Fruit fly (Drosophila melanogaster) whole organism, embryonic: ENCODE results near the gene CG12171.

Experiments used
- Bteb2 ChIP-seq: fragments of 200-800 bp; sonication (Bioruptor generic); optimal IDR thresholded peaks from 2 replicates; lab custom pipeline; 2016; ENCODE audit warnings: missing biosample characterization, missing genetic modification characterization
- CG10462 ChIP-seq: fragments of 200-800 bp; sonication (Bioruptor generic); optimal IDR thresholded peaks from 2 replicates; lab custom pipeline; 2016; ENCODE audit warnings: missing biosample characterization, missing genetic modification characterization
- CG11093 ChIP-seq: fragments of 200-800 bp; sonication (Bioruptor generic); IDR thresholded peaks from 3 replicates; pipeline ENCODE4 v1.3.6; 2022; ENCODE audit warnings: missing biosample characterization, missing genetic modification characterization
- CG13296 ChIP-seq: fragments of 200-800 bp; sonication (Bioruptor generic); optimal IDR thresholded peaks from 3 replicates; lab custom pipeline; 2018; ENCODE audit warnings: missing biosample characterization, mild to moderate bottlenecking, missing genetic modification characterization
- CG13624 ChIP-seq: fragments of 200-800 bp; sonication (Bioruptor generic); optimal IDR thresholded peaks from 2 replicates; lab custom pipeline; 2016; ENCODE audit warnings: missing biosample characterization, missing genetic modification characterization
- CG15479 ChIP-seq: fragments of 200-800 bp; sonication (Bioruptor generic); optimal IDR thresholded peaks from 3 replicates; lab custom pipeline; 2019; ENCODE audit warnings: missing biosample characterization, mild to moderate bottlenecking, missing genetic modification characterization, moderate library complexity
- CG15514 ChIP-seq: fragments of 200-800 bp; sonication (Bioruptor generic); optimal IDR thresholded peaks from 3 replicates; lab custom pipeline; 2017; ENCODE audit warnings: missing biosample characterization, missing genetic modification characterization, mild to moderate bottlenecking, moderate library complexity, missing genetic modification reagents
- CG1647 ChIP-seq: fragments of 200-800 bp; sonication (Bioruptor generic); optimal IDR thresholded peaks from 3 replicates; lab custom pipeline; 2016; ENCODE audit warnings: missing biosample characterization, missing genetic modification characterization
- CG17328 ChIP-seq: fragments of 200-800 bp; sonication (Bioruptor generic); IDR thresholded peaks from 2 replicates; pipeline ENCODE4 v1.3.6; 2022; ENCODE audit warnings: missing biosample characterization, missing genetic modification characterization
- CG1792 ChIP-seq: fragments of 200-800 bp; sonication (Bioruptor generic); optimal IDR thresholded peaks from 2 replicates; lab custom pipeline; 2016; ENCODE audit warnings: missing biosample characterization, missing genetic modification characterization
- CG18764 ChIP-seq: fragments of 200-800 bp; sonication (Bioruptor generic); optimal IDR thresholded peaks from 3 replicates; lab custom pipeline; 2016; ENCODE audit warnings: missing biosample characterization, missing genetic modification characterization
- CG2116 ChIP-seq: fragments of 200-800 bp; sonication (Bioruptor generic); optimal IDR thresholded peaks from 3 replicates; lab custom pipeline; 2018; ENCODE audit warnings: missing biosample characterization, mild to moderate bottlenecking, missing genetic modification characterization
- CG2129 ChIP-seq: fragments of 200-800 bp; sonication (Bioruptor generic); IDR thresholded peaks from 2 replicates; pipeline ENCODE4 v1.3.6; 2022; ENCODE audit warnings: missing biosample characterization, missing genetic modification characterization; ENCODE audit not compliant: partially characterized antibody
- CG2712 ChIP-seq: fragments of 200-800 bp; optimal IDR thresholded peaks from 3 replicates; lab custom pipeline; 2019; ENCODE audit warnings: missing biosample characterization, mild to moderate bottlenecking, missing genetic modification characterization, moderate library complexity
- CG3838 ChIP-seq: fragments of 200-800 bp; sonication (Bioruptor generic); optimal IDR thresholded peaks from 3 replicates; lab custom pipeline; 2016; ENCODE audit warnings: missing biosample characterization, missing genetic modification characterization
- CG5180 ChIP-seq: fragments of 200-800 bp; sonication (Bioruptor generic); optimal IDR thresholded peaks from 3 replicates; lab custom pipeline; 2017; ENCODE audit warnings: missing biosample characterization, missing genetic modification characterization, mild to moderate bottlenecking, moderate library complexity, missing genetic modification reagents
- CG6272 ChIP-seq: fragments of 200-800 bp; sonication (Bioruptor generic); IDR thresholded peaks from 2 replicates; pipeline ENCODE4 v1.3.6; 2022; ENCODE audit warnings: missing biosample characterization, missing genetic modification characterization
- CG8089 ChIP-seq: fragments of 200-800 bp; sonication (Bioruptor generic); optimal IDR thresholded peaks from 3 replicates; lab custom pipeline; 2016; ENCODE audit warnings: missing biosample characterization, missing genetic modification characterization
- CG9932 ChIP-seq: fragments of 200-800 bp; sonication (Bioruptor generic); IDR thresholded peaks from 2 replicates; pipeline ENCODE4 v1.3.6; 2022; ENCODE audit warnings: missing biosample characterization, missing genetic modification characterization
- Chrac-16 ChIP-seq: fragments of 200-800 bp; sonication (Bioruptor generic); optimal IDR thresholded peaks from 3 replicates; lab custom pipeline; 2016; ENCODE audit warnings: missing biosample characterization, missing genetic modification characterization
- Dad ChIP-seq: fragments of 200-800 bp; sonication (Bioruptor generic); optimal IDR thresholded peaks from 3 replicates; lab custom pipeline; 2016; ENCODE audit warnings: missing biosample characterization, missing genetic modification characterization
- Doc3 ChIP-seq: fragments of 200-800 bp; sonication (Bioruptor generic); IDR thresholded peaks from 3 replicates; pipeline ENCODE4 v1.3.6; 2022; ENCODE audit warnings: missing biosample characterization, missing genetic modification characterization; ENCODE audit not compliant: partially characterized antibody
- Dref ChIP-seq: fragments of 200-800 bp; sonication (Bioruptor generic); IDR thresholded peaks from 2 replicates; pipeline ENCODE4 v1.3.6; 2022; ENCODE audit warnings: missing biosample characterization, missing genetic modification characterization
- HmgZ ChIP-seq: fragments of 200-800 bp; sonication (Bioruptor generic); optimal IDR thresholded peaks from 2 replicates; lab custom pipeline; 2018; ENCODE audit warnings: missing biosample characterization, mild to moderate bottlenecking, missing genetic modification characterization
- Hmx ChIP-seq: fragments of 200-800 bp; sonication (Bioruptor generic); optimal IDR thresholded peaks from 2 replicates; lab custom pipeline; 2016; ENCODE audit warnings: missing biosample characterization, missing genetic modification characterization
- Max ChIP-seq: fragments of 200-800 bp; sonication (Bioruptor generic); optimal IDR thresholded peaks from 2 replicates; lab custom pipeline; 2016; ENCODE audit warnings: missing biosample characterization, mild to moderate bottlenecking, missing genetic modification characterization
- Med ChIP-seq: fragments of 200-800 bp; sonication (Bioruptor generic); peaks from one replicate; lab custom pipeline; 2016; ENCODE audit warnings: missing biosample characterization, missing genetic modification characterization, mild to moderate bottlenecking, inconsistent platforms, moderate library complexity
- Nf-YC ChIP-seq: fragments of 200-800 bp; optimal IDR thresholded peaks from 3 replicates; lab custom pipeline; 2019; ENCODE audit warnings: missing biosample characterization, mild to moderate bottlenecking, missing genetic modification characterization, moderate library complexity
- Rfx ChIP-seq: fragments of 200-800 bp; sonication (Bioruptor generic); IDR thresholded peaks from 2 replicates; pipeline ENCODE4 v1.3.6; 2022; ENCODE audit warnings: missing biosample characterization, missing genetic modification characterization
- Spps ChIP-seq: fragments of 200-800 bp; sonication (Bioruptor generic); optimal IDR thresholded peaks from 2 replicates; lab custom pipeline; 2018; ENCODE audit warnings: missing biosample characterization, mild to moderate bottlenecking, missing genetic modification characterization
- amos ChIP-seq: fragments of 200-800 bp; sonication (Bioruptor generic); IDR thresholded peaks from 2 replicates; pipeline ENCODE4 v1.3.6; 2022; ENCODE audit warnings: missing biosample characterization, missing genetic modification characterization; ENCODE audit not compliant: partially characterized antibody
- btn ChIP-seq: fragments of 200-800 bp; sonication (Bioruptor generic); optimal IDR thresholded peaks from 2 replicates; lab custom pipeline; 2016; ENCODE audit warnings: missing biosample characterization, missing genetic modification characterization
- cas ChIP-seq: fragments of 200-800 bp; sonication (Bioruptor generic); IDR thresholded peaks from 2 replicates; pipeline ENCODE4 v1.3.6; 2022; ENCODE audit warnings: missing biosample characterization, missing genetic modification characterization
- chm ChIP-seq: fragments of 200-800 bp; sonication (Bioruptor generic); IDR thresholded peaks from 2 replicates; pipeline ENCODE4 v1.3.6; 2022; ENCODE audit warnings: missing biosample characterization, missing genetic modification characterization
- ems ChIP-seq: fragments of 200-800 bp; sonication (Bioruptor generic); optimal IDR thresholded peaks from 3 replicates; lab custom pipeline; 2016; ENCODE audit warnings: missing biosample characterization, missing genetic modification characterization
- gcm2 ChIP-seq: fragments of 200-800 bp; sonication (Bioruptor generic); optimal IDR thresholded peaks from 2 replicates; lab custom pipeline; 2016; ENCODE audit warnings: missing biosample characterization, missing genetic modification characterization
- h ChIP-seq: fragments of >200 bp; optimal IDR thresholded peaks from 2 replicates; lab custom pipeline; 2017
- hbn ChIP-seq: fragments of 200-800 bp; sonication (Bioruptor generic); IDR thresholded peaks from 2 replicates; pipeline ENCODE4 v1.3.6; 2022; ENCODE audit warnings: missing biosample characterization, missing genetic modification characterization; ENCODE audit not compliant: partially characterized antibody
- lbe ChIP-seq: fragments of 200-800 bp; sonication (Bioruptor generic); optimal IDR thresholded peaks from 2 replicates; lab custom pipeline; 2016; ENCODE audit warnings: missing biosample characterization, mild to moderate bottlenecking, missing genetic modification characterization
- nerfin-2 ChIP-seq: fragments of 200-800 bp; sonication (Bioruptor generic); IDR thresholded peaks from 2 replicates; pipeline ENCODE4 v1.3.6; 2022; ENCODE audit warnings: missing biosample characterization, missing genetic modification characterization; ENCODE audit not compliant: partially characterized antibody
- repo ChIP-seq: fragments of 200-800 bp; sonication (Bioruptor generic); optimal IDR thresholded peaks from 2 replicates; lab custom pipeline; 2016; ENCODE audit warnings: missing biosample characterization, missing genetic modification characterization
- schlank ChIP-seq: fragments of 200-800 bp; sonication (Bioruptor generic); optimal IDR thresholded peaks from 2 replicates; lab custom pipeline; 2018; ENCODE audit warnings: missing biosample characterization, mild to moderate bottlenecking, missing genetic modification characterization
- sob ChIP-seq: fragments of 200-800 bp; sonication (Bioruptor generic); IDR thresholded peaks from 2 replicates; pipeline ENCODE4 v1.3.6; 2022; ENCODE audit warnings: missing biosample characterization, missing genetic modification characterization
- ttk ChIP-seq: fragments of 200-800 bp; sonication (Bioruptor generic); IDR thresholded peaks from 2 replicates; pipeline ENCODE4 v2.1.2; 2022; ENCODE audit warnings: missing biosample characterization, missing genetic modification characterization
- twi ChIP-seq: fragments of 200-800 bp; optimal IDR thresholded peaks from 2 replicates; lab custom pipeline; 2019; ENCODE audit warnings: missing biosample characterization, mild to moderate bottlenecking, missing genetic modification characterization, moderate library complexity
- wek ChIP-seq: fragments of 200-800 bp; sonication (Bioruptor generic); optimal IDR thresholded peaks from 3 replicates; lab custom pipeline; 2018; ENCODE audit warnings: missing biosample characterization, mild to moderate bottlenecking, missing genetic modification characterization, moderate library complexity
- zen ChIP-seq: fragments of 200-800 bp; sonication (Bioruptor generic); optimal IDR thresholded peaks from 3 replicates; lab custom pipeline; 2018; ENCODE audit warnings: missing biosample characterization, mild to moderate bottlenecking, missing genetic modification characterization, moderate library complexity
- zen2 ChIP-seq: fragments of 200-800 bp; sonication (Bioruptor generic); IDR thresholded peaks from 3 replicates; pipeline ENCODE4 v1.3.6; 2022; ENCODE audit warnings: missing biosample characterization, missing genetic modification characterization; ENCODE audit not compliant: partially characterized antibody
- zfh2 ChIP-seq: fragments of 200-800 bp; sonication (Bioruptor generic); optimal IDR thresholded peaks from 2 replicates; lab custom pipeline; 2016; ENCODE audit warnings: missing biosample characterization, missing genetic modification characterization

Gene CG12171

DNA sequence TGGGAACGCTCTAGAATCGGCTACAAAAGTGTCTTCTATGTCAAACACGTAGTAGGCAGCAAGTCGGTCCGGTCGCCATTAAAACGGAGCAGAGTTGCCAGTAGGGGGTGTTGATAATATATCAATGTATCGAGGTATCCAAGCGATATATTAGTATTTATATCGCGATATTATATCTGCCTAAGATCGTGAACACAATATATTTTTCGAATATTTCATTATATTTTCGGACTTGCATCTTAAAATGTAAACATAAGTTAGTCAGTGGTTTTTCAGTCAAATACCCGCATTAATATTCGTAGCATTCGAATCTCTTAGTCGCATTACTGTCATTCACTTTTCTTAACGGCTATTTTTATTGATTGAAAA, 26.4 kb downstream of the CG12171 start, which contains the start of gene CG2182 (continued):
- TF ChIP-seq CG9932 (peak; percentile 41; the same call in 1 of the 2 replicates), cas (GFP tag; lab: Robert Waterston, UW) (no peak), CG1792 (GFP tag; lab: Kevin White, UChicago) (peak; percentile 8), CG11093 (no peak), Rfx (GFP tag; lab: Robert Waterston, UW) (peak; percentile 52), Dad (GFP tag; lab: Kevin White, UChicago) (peak; percentile 0), hbn (peak; percentile 14), ems (GFP tag; lab: Kevin White, UChicago) (no peak), CG5180 (no peak), CG17328 (GFP tag; lab: Robert Waterston, UW) (no peak), CG6272 (GFP tag; lab: Robert Waterston, UW) (no peak), CG13296 (GFP tag; lab: Kevin White, UChicago) (no peak), CG18764 (GFP tag; lab: Kevin White, UChicago) (peak; percentile 25), CG10462 (no peak), CG2129 (GFP tag; lab: Robert Waterston, UW) (peak; percentile 39; the same call in 1 of the 2 replicates), HmgZ (tag; lab: Kevin White, UChicago) (no peak), amos (GFP tag; lab: Robert Waterston, UW) (peak; percentile 86), Med (GFP tag; lab: Kevin White, UChicago) (peak; percentile 10)
- TF ChIP-seq, all 482 proteins: peak for 52

DNA sequence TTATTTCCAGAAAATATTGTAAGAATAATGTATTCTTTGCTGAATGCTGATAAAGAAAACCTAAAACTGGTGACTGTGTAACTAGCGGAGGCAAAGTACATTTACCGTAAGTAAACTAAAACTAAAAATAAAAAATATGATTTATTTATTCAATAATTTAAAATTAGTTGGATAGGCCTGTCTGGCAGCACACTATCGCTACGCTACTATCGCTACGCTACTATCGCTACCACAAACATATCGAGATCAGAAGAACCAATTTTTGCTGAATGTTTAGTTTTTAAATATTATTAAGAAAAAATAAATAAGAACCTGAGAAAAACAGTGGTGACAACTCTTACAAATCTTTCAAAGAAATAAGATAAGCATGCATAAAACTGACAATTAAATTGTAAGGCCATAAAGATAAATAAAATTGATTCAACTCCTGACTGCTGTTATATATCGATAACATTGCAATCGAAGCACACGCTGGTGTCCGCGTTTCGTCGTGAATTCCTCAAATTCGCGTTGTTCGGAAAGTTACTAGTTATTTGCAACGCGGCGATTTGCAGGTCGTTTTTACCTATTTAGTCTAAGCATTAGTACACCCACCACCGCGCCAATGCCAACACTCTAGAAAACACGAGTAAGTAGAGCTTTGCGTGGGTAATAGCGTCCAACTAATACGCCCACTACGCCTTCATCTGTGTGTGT, 26.9 kb downstream of the CG12171 start, which contains the start of gene Wdr33:
Wdr33 (plus strand) TSS at position 438 of the 696 bp plus-strand sequence.
- no peak for TF ChIP-seq gcm2 (GFP tag; lab: Kevin White, UChicago)
- no peak for TF ChIP-seq repo (GFP tag; lab: Kevin White, UChicago)
- TF ChIP-seq btn (GFP tag; lab: Kevin White, UChicago) = no peak
- no peak for TF ChIP-seq CG3838 (GFP tag; lab: Kevin White, UChicago)
- TF ChIP-seq zen2 (GFP tag; lab: Robert Waterston, UW) = peak; percentile 70; the same call in 1 of the 3 replicates
- peak; percentile 45 for TF ChIP-seq CG10462
- TF ChIP-seq sob (GFP tag; lab: Robert Waterston, UW) = no peak; the same call in 1 of the 2 replicates
- no peak for TF ChIP-seq schlank (tag; lab: Kevin White, UChicago)
- no peak for TF ChIP-seq wek (GFP tag; lab: Kevin White, UChicago)
- TF ChIP-seq Chrac-16 (GFP tag; lab: Kevin White, UChicago) = peak; percentile 7
- TF ChIP-seq zfh2 (GFP tag; lab: Kevin White, UChicago) = no peak
- TF ChIP-seq h (lab: Kevin White, UChicago) = no peak
- TF ChIP-seq CG8089 (GFP tag; lab: Kevin White, UChicago) = no peak
- no peak for TF ChIP-seq Max (GFP tag; lab: Kevin White, UChicago)
- TF ChIP-seq CG18764 (GFP tag; lab: Kevin White, UChicago) = no peak
- TF ChIP-seq Dref (GFP tag; lab: Robert Waterston, UW) = peak; percentile 64
- TF ChIP-seq CG11093 = no peak
- no peak for TF ChIP-seq ttk (GFP tag; lab: Robert Waterston, UW)
- TF ChIP-seq CG2712 (tag; lab: Kevin White, UChicago) = peak; percentile 19
- peak; percentile 82 for TF ChIP-seq nerfin-2
- peak; percentile 15 for TF ChIP-seq Bteb2 (GFP tag; lab: Kevin White, UChicago)
- TF ChIP-seq CG2129 (GFP tag; lab: Robert Waterston, UW) = peak; percentile 89
- TF ChIP-seq CG13624 (GFP tag; lab: Kevin White, UChicago) = no peak
- peak; percentile 89 for TF ChIP-seq Doc3 (GFP tag; lab: Robert Waterston, UW)
- TF ChIP-seq CG15514 (GFP tag; lab: Kevin White, UChicago) = peak; percentile 43
- no peak for TF ChIP-seq Hmx (GFP tag; lab: Kevin White, UChicago)
- TF ChIP-seq CG2116 (GFP tag; lab: Kevin White, UChicago) = peak; percentile 39
- TF ChIP-seq lbe (GFP tag; lab: Kevin White, UChicago) = no peak
- no peak for TF ChIP-seq CG1647 (GFP tag; lab: Kevin White, UChicago)
- no peak for TF ChIP-seq zen (tag; lab: Kevin White, UChicago)
- TF ChIP-seq CG15479 (GFP tag; lab: Kevin White, UChicago) = no peak
- TF ChIP-seq twi (tag; lab: Kevin White, UChicago) = no peak
- peak; percentile 31 for TF ChIP-seq Nf-YC (tag; lab: Kevin White, UChicago)
- no peak for TF ChIP-seq chm (GFP tag; lab: Robert Waterston, UW)
- TF ChIP-seq Spps (tag; lab: Kevin White, UChicago) = no peak
